Worm (Caenorhabditis elegans): ENCODE measurements around the gene rbc-2.

The rbc-2 gene

ce11 chrIII:2468202-2468601 is 60.3 kb downstream of the rbc-2 start, which contains the start of the genes E02H9.9 and E02H9.1:
Gene E02H9.9 (minus strand): TSS chrIII:2468302.
Gene E02H9.1 (plus strand): TSS chrIII:2468486.
- TF ChIP-seq ces-1 (GFP tag; optimal IDR thresholded peaks at IDR 0.05) (no peak), snpc-4 (tag; optimal IDR thresholded peaks at IDR 0.05) (no peak), drap-1 (GFP tag; optimal IDR thresholded peaks at IDR 0.05) (no peak), mep-1 (tag; optimal IDR thresholded peaks at IDR 0.05) (no peak), ham-2 (GFP tag; optimal IDR thresholded peaks at IDR 0.05) (no peak), M03D4.4 (tag; optimal IDR thresholded peaks at IDR 0.05) (no peak), unc-120 (tag; optimal IDR thresholded peaks at IDR 0.05; ENCODE audit: poor library complexity, severe bottlenecking) (no peak), tbx-8 (GFP tag; optimal IDR thresholded peaks at IDR 0.05) (no peak), unc-62 (GFP tag; optimal IDR thresholded peaks at IDR 0.05) (no peak), nhr-28 (tag; optimal IDR thresholded peaks at IDR 0.05) (no peak), bed-3 (GFP tag; optimal IDR thresholded peaks at IDR 0.05) (no peak), sptf-1 (tag; optimal IDR thresholded peaks at IDR 0.05) (no peak), nhr-237 (tag; optimal IDR thresholded peaks at IDR 0.05) (no peak), nhr-76 (tag; optimal IDR thresholded peaks at IDR 0.05) (no peak), elt-3 (tag; optimal IDR thresholded peaks at IDR 0.05) (no peak), unc-39 (tag; optimal IDR thresholded peaks at IDR 0.05) (no peak), ceh-39 (tag; optimal IDR thresholded peaks at IDR 0.05) (no peak), blmp-1 (tag; optimal IDR thresholded peaks at IDR 0.05) (no peak), sem-2 (GFP tag; optimal IDR thresholded peaks at IDR 0.05) (no peak)
